Worm (Caenorhabditis elegans): ENCODE measurements around the gene F32H5.4.

The F32H5.4 gene

ce11 chrV:13360254-13360653 lies at the start of gene F32H5.4:
Gene F32H5.4 (plus strand): TSS chrV:13360554.
- TF ChIP-seq ztf-11 (tag; optimal IDR thresholded peaks at IDR 0.05) (no peak), ZK546.5 (tag; optimal IDR thresholded peaks at IDR 0.05) (no peak), snpc-4 (tag; optimal IDR thresholded peaks at IDR 0.05) (no peak), nhr-77 (tag; optimal IDR thresholded peaks at IDR 0.05) (no peak), elt-1 (tag; optimal IDR thresholded peaks at IDR 0.05) (no peak), egl-27 (tag; optimal IDR thresholded peaks at IDR 0.05) (no peak), aly-2 (tag; optimal IDR thresholded peaks at IDR 0.05) (no peak), elt-2 (tag; optimal IDR thresholded peaks at IDR 0.05) (no peak), nhr-23 (tag; optimal IDR thresholded peaks at IDR 0.05) (no peak), nhr-11 (tag; optimal IDR thresholded peaks at IDR 0.05) (no peak), fkh-10 (GFP tag; optimal IDR thresholded peaks at IDR 0.05) (no peak), ztf-4 (tag; optimal IDR thresholded peaks at IDR 0.05) (no peak), egl-5 (tag; optimal IDR thresholded peaks at IDR 0.05) (no peak), elt-3 (tag; optimal IDR thresholded peaks at IDR 0.05) (no peak), mdl-1 (tag; optimal IDR thresholded peaks at IDR 0.05) (no peak), nhr-28 (tag; optimal IDR thresholded peaks at IDR 0.05) (no peak), sea-2 (GFP tag; optimal IDR thresholded peaks at IDR 0.05) (no peak), ceh-9 (tag; optimal IDR thresholded peaks at IDR 0.05) (no peak)

- TF ChIP-seq nhr-77 (tag; optimal IDR thresholded peaks at IDR 0.05), result no peak
- no peak for TF ChIP-seq egl-5 (tag; optimal IDR thresholded peaks at IDR 0.05)
- TF ChIP-seq pqm-1 (tag; optimal IDR thresholded peaks at IDR 0.05), result no peak
- TF ChIP-seq lin-15B (tag; optimal IDR thresholded peaks at IDR 0.05), result peak; percentile 44
- TF ChIP-seq ceh-9 (tag; optimal IDR thresholded peaks at IDR 0.05), result no peak
- TF ChIP-seq daf-12 (tag; optimal IDR thresholded peaks at IDR 0.05), result no peak
- TF ChIP-seq mdl-1 (tag; optimal IDR thresholded peaks at IDR 0.05), result no peak
- TF ChIP-seq pha-4 (tag; optimal IDR thresholded peaks at IDR 0.05), result peak; percentile 37
- peak; percentile 3 for TF ChIP-seq nhr-43 (tag; optimal IDR thresholded peaks at IDR 0.05; ENCODE audit: poor library complexity, severe bottlenecking)
- TF ChIP-seq elt-2 (tag; optimal IDR thresholded peaks at IDR 0.05), result peak; percentile 20
Measured at ce11 chrV:13312210-13312676, 48.1 kb upstream of the F32H5.4 start, which contains the start of gene nasp-2. Gene nasp-2 (minus strand): TSS chrV:13312260.

DNA sequence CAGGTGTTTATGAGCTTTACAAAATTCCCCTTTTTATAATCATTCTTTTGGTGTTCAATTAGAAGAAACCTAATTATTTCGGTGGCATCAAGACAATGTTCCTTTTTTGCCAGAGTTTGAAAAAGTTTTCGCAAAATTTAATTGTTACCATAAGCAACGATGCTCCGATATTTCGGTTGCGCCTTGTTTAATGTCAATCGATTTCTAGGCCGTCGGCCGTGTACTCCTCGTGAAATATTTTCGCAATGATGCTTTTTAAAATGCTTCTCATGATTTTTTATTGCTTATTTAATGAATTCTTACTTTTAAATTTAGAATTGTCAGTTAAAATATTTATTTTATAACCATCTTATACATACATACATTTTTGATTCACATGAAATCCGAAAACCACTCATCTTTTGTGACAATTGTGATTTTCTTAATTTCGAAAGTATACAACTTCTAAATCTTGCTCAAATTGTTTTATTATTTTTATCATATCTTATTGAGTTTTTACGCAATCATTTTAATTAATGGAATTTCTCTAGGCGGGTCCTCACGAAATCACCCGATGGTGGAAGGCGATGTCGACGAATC lies 47.2 kb upstream of the F32H5.4 start, which contains the start of gene C50B6.3:
Gene C50B6.3, plus strand, starts transcription at position 529 of the 579 bp plus-strand sequence.
- TF ChIP-seq nhr-25 (tag; optimal IDR thresholded peaks at IDR 0.05) (peak; percentile 63), lin-39 (tag; optimal IDR thresholded peaks at IDR 0.05) (peak; percentile 75), pha-4 (tag; optimal IDR thresholded peaks at IDR 0.05) (peak; percentile 83), ceh-28 (tag; optimal IDR thresholded peaks at IDR 0.05) (peak; percentile 53), jun-1 (tag; optimal IDR thresholded peaks at IDR 0.05) (peak; percentile 52), mdl-1 (tag; optimal IDR thresholded peaks at IDR 0.05) (no peak), skn-1 (tag; optimal IDR thresholded peaks at IDR 0.05) (peak; percentile 2), eor-1 (tag; optimal IDR thresholded peaks at IDR 0.05) (no peak), nhr-67 (tag; optimal IDR thresholded peaks at IDR 0.05) (no peak), nhr-23 (tag; optimal IDR thresholded peaks at IDR 0.05) (peak; percentile 90), tbx-2 (tag; optimal IDR thresholded peaks at IDR 0.05) (peak; percentile 4), nhr-76 (tag; optimal IDR thresholded peaks at IDR 0.05) (no peak), ztf-4 (tag; optimal IDR thresholded peaks at IDR 0.05) (no peak), ceh-82 (tag; optimal IDR thresholded peaks at IDR 0.05) (peak; percentile 29), elt-2 (tag; optimal IDR thresholded peaks at IDR 0.05) (peak; percentile 14), nhr-28 (tag; optimal IDR thresholded peaks at IDR 0.05) (no peak), pqm-1 (tag; optimal IDR thresholded peaks at IDR 0.05) (peak; percentile 19), elt-1 (tag; optimal IDR thresholded peaks at IDR 0.05) (peak; percentile 42), ZK546.5 (tag; optimal IDR thresholded peaks at IDR 0.05) (no peak), lsy-12 (tag; optimal IDR thresholded peaks at IDR 0.05) (peak; percentile 82), hmg-11 (tag; optimal IDR thresholded peaks at IDR 0.05) (peak; percentile 28), nfya-1 (tag; optimal IDR thresholded peaks at IDR 0.05; ENCODE audit: insufficient read depth) (peak; percentile 78), R02D3.7 (tag; optimal IDR thresholded peaks at IDR 0.05) (peak; percentile 35), lin-15B (tag; optimal IDR thresholded peaks at IDR 0.05) (peak; percentile 94), nhr-43 (tag; optimal IDR thresholded peaks at IDR 0.05; ENCODE audit: poor library complexity, severe bottlenecking) (peak; percentile 94), aly-2 (tag; optimal IDR thresholded peaks at IDR 0.05) (no peak), egl-5 (tag; optimal IDR thresholded peaks at IDR 0.05) (peak; percentile 68), fkh-10 (GFP tag; optimal IDR thresholded peaks at IDR 0.05) (no peak)
